Fruit fly (Drosophila melanogaster) whole organism, embryonic: ENCODE data around the gene CG31808.

Source experiments
- Ada2b ChIP-seq: fragments of 200-800 bp; sonication (Bioruptor generic); IDR thresholded peaks from 2 replicates; pipeline ENCODE4 v1.3.6; 2022; ENCODE audit warnings: missing biosample characterization, missing genetic modification characterization
- B-H1 ChIP-seq: fragments of 200-800 bp; sonication (Bioruptor generic); IDR thresholded peaks from 3 replicates; pipeline ENCODE4 v1.3.6; 2022; ENCODE audit warnings: missing biosample characterization, missing genetic modification characterization
- CG11504 ChIP-seq: fragments of 200-800 bp; sonication (Bioruptor generic); optimal IDR thresholded peaks from 3 replicates; lab custom pipeline; 2019; ENCODE audit warnings: missing biosample characterization, mild to moderate bottlenecking, missing genetic modification characterization, moderate library complexity
- CG12744 ChIP-seq: fragments of 200-800 bp; sonication (Bioruptor generic); optimal IDR thresholded peaks from 2 replicates; lab custom pipeline; 2016; ENCODE audit warnings: missing biosample characterization, missing genetic modification characterization
- CG13123 ChIP-seq: fragments of 200-800 bp; sonication (Bioruptor generic); optimal IDR thresholded peaks from 2 replicates; lab custom pipeline; 2016; ENCODE audit warnings: missing biosample characterization, missing genetic modification characterization
- CG15479 ChIP-seq: fragments of 200-800 bp; sonication (Bioruptor generic); optimal IDR thresholded peaks from 3 replicates; lab custom pipeline; 2019; ENCODE audit warnings: missing biosample characterization, mild to moderate bottlenecking, missing genetic modification characterization, moderate library complexity
- CG1603 ChIP-seq: fragments of 200-800 bp; sonication (Bioruptor generic); optimal IDR thresholded peaks from 2 replicates; lab custom pipeline; 2019; ENCODE audit warnings: missing biosample characterization, mild to moderate bottlenecking, missing genetic modification characterization, moderate library complexity
- CG16815 ChIP-seq: fragments of 200-800 bp; sonication (Bioruptor generic); optimal IDR thresholded peaks from 3 replicates; lab custom pipeline; 2017; ENCODE audit warnings: missing biosample characterization, mild to moderate bottlenecking, missing genetic modification characterization
- CG17359 ChIP-seq: fragments of 200-800 bp; sonication (Bioruptor generic); optimal IDR thresholded peaks from 3 replicates; lab custom pipeline; 2018; ENCODE audit warnings: missing biosample characterization, mild to moderate bottlenecking, missing genetic modification characterization, moderate library complexity
- CG2199 ChIP-seq: fragments of 200-800 bp; sonication (Bioruptor generic); IDR thresholded peaks from 3 replicates; pipeline ENCODE4 v1.3.6; 2022; ENCODE audit warnings: missing biosample characterization, missing genetic modification characterization
- CG30403 ChIP-seq: fragments of 200-800 bp; sonication (Bioruptor generic); optimal IDR thresholded peaks from 3 replicates; lab custom pipeline; 2016; ENCODE audit warnings: missing biosample characterization, missing genetic modification characterization
- CG30431 ChIP-seq: fragments of 200-800 bp; sonication (Bioruptor generic); optimal IDR thresholded peaks from 2 replicates; lab custom pipeline; 2017; ENCODE audit warnings: missing biosample characterization, missing genetic modification characterization
- CG3065 ChIP-seq: fragments of 200-800 bp; sonication (Bioruptor generic); optimal IDR thresholded peaks from 2 replicates; lab custom pipeline; 2016; ENCODE audit warnings: missing biosample characterization, missing genetic modification characterization
- CG3281 ChIP-seq: fragments of 200-800 bp; sonication (Bioruptor generic); optimal IDR thresholded peaks from 3 replicates; lab custom pipeline; 2017; ENCODE audit warnings: missing biosample characterization, mild to moderate bottlenecking, missing genetic modification characterization
- CG34224 ChIP-seq: fragments of 200-800 bp; sonication (Bioruptor generic); IDR thresholded peaks from 3 replicates; pipeline ENCODE4 v1.3.6; 2022; ENCODE audit warnings: missing biosample characterization, missing genetic modification characterization; ENCODE audit not compliant: partially characterized antibody
- CG3847 ChIP-seq: fragments of 200-800 bp; sonication (Bioruptor generic); IDR thresholded peaks from 2 replicates; pipeline ENCODE4 v1.3.6; 2022; ENCODE audit warnings: missing biosample characterization, missing genetic modification characterization
- CG3995 ChIP-seq: fragments of 200-800 bp; sonication (Bioruptor generic); optimal IDR thresholded peaks from 3 replicates; lab custom pipeline; 2016; ENCODE audit warnings: missing biosample characterization, missing genetic modification characterization
- CG4617 ChIP-seq: fragments of 200-800 bp; sonication (Bioruptor generic); optimal IDR thresholded peaks from 3 replicates; lab custom pipeline; 2016; ENCODE audit warnings: missing biosample characterization, missing genetic modification characterization, borderline replicate concordance
- CG5953 ChIP-seq: fragments of 200-800 bp; sonication (Bioruptor generic); IDR thresholded peaks from 2 replicates; pipeline ENCODE4 v1.3.6; 2022; ENCODE audit warnings: missing biosample characterization, missing genetic modification characterization
- CG7786 ChIP-seq: fragments of 200-800 bp; sonication (Bioruptor generic); optimal IDR thresholded peaks from 2 replicates; lab custom pipeline; 2016; ENCODE audit warnings: missing biosample characterization, missing genetic modification characterization
- CoRest ChIP-seq: fragments of 200-800 bp; sonication (Bioruptor generic); optimal IDR thresholded peaks from 3 replicates; lab custom pipeline; 2018; ENCODE audit warnings: missing biosample characterization, mild to moderate bottlenecking, missing genetic modification characterization, moderate library complexity
- Dek ChIP-seq: fragments of 200-800 bp; sonication (Bioruptor generic); optimal IDR thresholded peaks from 3 replicates; lab custom pipeline; 2019; ENCODE audit warnings: missing biosample characterization, mild to moderate bottlenecking, missing genetic modification characterization, moderate library complexity
- Dfd ChIP-seq, 2 experiments: fragments of >200 bp; optimal IDR thresholded peaks; 2 replicates each; lab custom pipeline; 2017; ENCODE audit warnings: missing biosample characterization in 2 of 2, missing genetic modification characterization in 2 of 2
- Doc3 ChIP-seq: fragments of 200-800 bp; sonication (Bioruptor generic); IDR thresholded peaks from 3 replicates; pipeline ENCODE4 v1.3.6; 2022; ENCODE audit warnings: missing biosample characterization, missing genetic modification characterization; ENCODE audit not compliant: partially characterized antibody
- Dref ChIP-seq: fragments of 200-800 bp; sonication (Bioruptor generic); IDR thresholded peaks from 2 replicates; pipeline ENCODE4 v1.3.6; 2022; ENCODE audit warnings: missing biosample characterization, missing genetic modification characterization
- Drgx ChIP-seq: fragments of 200-800 bp; sonication (Bioruptor generic); IDR thresholded peaks from 2 replicates; pipeline ENCODE4 v1.3.6; 2022; ENCODE audit warnings: missing biosample characterization, missing genetic modification characterization
- Ets65A ChIP-seq: fragments of 200-800 bp; sonication (Bioruptor generic); peaks from one replicate; lab custom pipeline; 2016; ENCODE audit warnings: missing biosample characterization, missing genetic modification characterization
- Neu2 ChIP-seq: fragments of 200-800 bp; sonication (Bioruptor generic); optimal IDR thresholded peaks from 3 replicates; lab custom pipeline; 2016; ENCODE audit warnings: missing biosample characterization, missing genetic modification characterization, borderline replicate concordance
- Nf-YB ChIP-seq: fragments of 200-800 bp; sonication (Bioruptor generic); optimal IDR thresholded peaks from 3 replicates; lab custom pipeline; 2019; ENCODE audit warnings: missing biosample characterization, mild to moderate bottlenecking, missing genetic modification characterization, moderate library complexity
- Oaz ChIP-seq: fragments of 200-800 bp; sonication (Bioruptor generic); IDR thresholded peaks from 2 replicates; pipeline ENCODE4 v1.3.6; 2022; ENCODE audit warnings: missing biosample characterization, missing genetic modification characterization
- Rx ChIP-seq: fragments of 200-800 bp; sonication (Bioruptor generic); IDR thresholded peaks from 2 replicates; pipeline ENCODE4 v1.3.6; 2022; ENCODE audit warnings: missing biosample characterization, missing genetic modification characterization
- Sin3A ChIP-seq: fragments of >200 bp; optimal IDR thresholded peaks from 2 replicates; lab custom pipeline; 2018
- ab ChIP-seq: fragments of 200-800 bp; sonication (Bioruptor generic); optimal IDR thresholded peaks from 2 replicates; lab custom pipeline; 2016; ENCODE audit warnings: missing biosample characterization, missing genetic modification characterization
- ase ChIP-seq: fragments of 200-800 bp; sonication (Bioruptor generic); IDR thresholded peaks from 3 replicates; pipeline ENCODE4 v1.3.6; 2022; ENCODE audit warnings: missing biosample characterization, missing genetic modification characterization
- bab2 ChIP-seq: fragments of 200-800 bp; sonication (Bioruptor generic); optimal IDR thresholded peaks from 2 replicates; lab custom pipeline; 2016; ENCODE audit warnings: missing biosample characterization, missing genetic modification characterization
- bsh ChIP-seq, 2 experiments: fragments of 200-800 bp; sonication (Bioruptor generic); optimal IDR thresholded peaks; 2 replicates each; lab custom pipeline; 2017 to 2018; ENCODE audit warnings: mild to moderate bottlenecking in 2 of 2, missing biosample characterization in 2 of 2, missing genetic modification characterization in 2 of 2, moderate library complexity in 1 of 2
- chn ChIP-seq: fragments of 200-800 bp; sonication (Bioruptor generic); optimal IDR thresholded peaks from 2 replicates; lab custom pipeline; 2016; ENCODE audit warnings: missing biosample characterization, missing genetic modification characterization
- crol ChIP-seq: fragments of 200-800 bp; sonication (Bioruptor generic); IDR thresholded peaks from 2 replicates; pipeline ENCODE4 v1.3.6; 2022; ENCODE audit warnings: missing biosample characterization, missing genetic modification characterization
- cwo ChIP-seq: fragments of 200-800 bp; sonication (Bioruptor generic); optimal IDR thresholded peaks from 3 replicates; lab custom pipeline; 2017; ENCODE audit warnings: missing biosample characterization, missing genetic modification characterization, mild to moderate bottlenecking, moderate library complexity, missing genetic modification reagents
- dysf ChIP-seq: fragments of 200-800 bp; sonication (Bioruptor generic); IDR thresholded peaks from 3 replicates; pipeline ENCODE4 v1.3.6; 2022; ENCODE audit warnings: missing biosample characterization, missing genetic modification characterization
- fd102C ChIP-seq: fragments of 200-800 bp; sonication (Bioruptor generic); optimal IDR thresholded peaks from 2 replicates; lab custom pipeline; 2018; ENCODE audit warnings: missing biosample characterization, mild to moderate bottlenecking, missing genetic modification characterization, moderate library complexity
- gcm ChIP-seq: fragments of 200-800 bp; sonication (Bioruptor generic); optimal IDR thresholded peaks from 2 replicates; lab custom pipeline; 2019; ENCODE audit warnings: missing biosample characterization, mild to moderate bottlenecking, missing genetic modification characterization, moderate library complexity
- gfzf ChIP-seq: fragments of 200-800 bp; sonication (Bioruptor generic); optimal IDR thresholded peaks from 2 replicates; lab custom pipeline; 2016; ENCODE audit warnings: missing biosample characterization, mild to moderate bottlenecking, missing genetic modification characterization, moderate library complexity
- h ChIP-seq: fragments of >200 bp; optimal IDR thresholded peaks from 2 replicates; lab custom pipeline; 2017
- oc ChIP-seq: fragments of 200-800 bp; sonication (Bioruptor generic); optimal IDR thresholded peaks from 2 replicates; lab custom pipeline; 2018; ENCODE audit warnings: missing biosample characterization, mild to moderate bottlenecking, missing genetic modification characterization, moderate library complexity
- run ChIP-seq: fragments of 200-800 bp; sonication (Bioruptor generic); optimal IDR thresholded peaks from 3 replicates; lab custom pipeline; 2018; ENCODE audit warnings: missing biosample characterization, mild to moderate bottlenecking, missing genetic modification characterization
- sens ChIP-seq: fragments of 200-800 bp; sonication (Bioruptor generic); peaks from one replicate; lab custom pipeline; 2016; ENCODE audit warnings: missing biosample characterization, missing genetic modification characterization
- sisA ChIP-seq: fragments of 200-800 bp; sonication (Bioruptor generic); IDR thresholded peaks from 2 replicates; pipeline ENCODE4 v1.3.6; 2022; ENCODE audit warnings: missing biosample characterization, missing genetic modification characterization
- tgo ChIP-seq: fragments of 200-800 bp; sonication (Bioruptor generic); IDR thresholded peaks from 3 replicates; pipeline ENCODE4 v1.3.6; 2022; ENCODE audit warnings: missing biosample characterization, missing genetic modification characterization
- tx ChIP-seq: fragments of 200-800 bp; sonication (Bioruptor generic); optimal IDR thresholded peaks from 2 replicates; lab custom pipeline; 2016; ENCODE audit warnings: missing biosample characterization, missing genetic modification characterization
- vnd ChIP-seq: fragments of 200-800 bp; sonication (Bioruptor generic); IDR thresholded peaks from 3 replicates; pipeline ENCODE4 v1.3.6; 2022; ENCODE audit warnings: missing biosample characterization, missing genetic modification characterization; ENCODE audit not compliant: partially characterized antibody

Gene CG31808

DNA sequence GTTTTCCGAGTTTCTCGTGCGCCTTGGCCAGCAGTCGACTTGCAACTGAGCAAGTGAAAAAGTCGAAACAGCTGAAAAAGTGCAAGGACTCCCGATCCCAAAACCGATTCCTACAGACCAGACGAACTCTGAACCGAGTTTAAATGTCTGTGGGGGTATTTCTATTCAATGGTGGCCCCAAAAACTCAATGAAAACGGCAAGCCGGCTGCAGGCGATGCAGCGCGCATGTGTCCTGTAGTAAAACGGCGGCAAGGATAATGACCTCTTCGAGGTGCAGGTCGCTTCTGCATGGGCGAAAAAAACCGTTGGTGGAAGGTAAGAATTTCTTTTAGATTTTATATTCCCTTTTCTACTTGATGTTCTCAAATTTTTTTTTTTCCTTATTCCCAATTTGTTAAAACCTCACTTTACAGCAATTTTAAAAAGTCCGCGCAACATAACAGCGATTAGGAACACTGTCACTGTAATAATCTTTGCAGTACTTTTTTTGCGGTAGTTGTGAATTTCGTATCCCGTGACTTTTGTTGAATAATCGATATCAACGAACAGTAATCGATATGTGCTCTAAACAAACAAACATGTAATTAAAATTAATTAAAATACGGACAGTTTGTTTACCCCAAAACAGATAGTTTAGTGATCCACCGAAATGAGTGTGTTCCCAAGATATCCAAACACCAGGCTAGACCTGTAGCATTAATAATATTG is 39.2 kb downstream of the CG31808 start, which contains the start of the genes Trpgamma and her (continued):
- TF ChIP-seq ase (GFP tag; lab: Robert Waterston, UW) (no peak), tgo (GFP tag; lab: Robert Waterston, UW) (no peak), Nf-YB (GFP tag; lab: Kevin White, UChicago) (no peak), CG30431 (no peak), cwo (GFP tag; lab: Kevin White, UChicago) (no peak), gfzf (GFP tag; lab: Kevin White, UChicago) (peak; percentile 38), CoRest (peak; percentile 22), gcm (GFP tag; lab: Kevin White, UChicago) (no peak), CG12744 (GFP tag; lab: Kevin White, UChicago) (no peak), Sin3A (no peak), CG15479 (GFP tag; lab: Kevin White, UChicago) (no peak), Rx (GFP tag; lab: Robert Waterston, UW) (no peak), fd102C (GFP tag; lab: Kevin White, UChicago) (no peak), CG3065 (GFP tag; lab: Kevin White, UChicago) (no peak), crol (no peak), CG7786 (GFP tag; lab: Kevin White, UChicago) (no peak), CG1603 (tag; lab: Kevin White, UChicago) (peak; percentile 78), run (no peak), B-H1 (GFP tag; lab: Robert Waterston, UW) (no peak), CG5953 (GFP tag; lab: Robert Waterston, UW) (no peak), Dek (tag; lab: Kevin White, UChicago) (no peak), CG30403 (GFP tag; lab: Kevin White, UChicago) (peak; percentile 0), vnd (peak; percentile 86), CG13123 (GFP tag; lab: Kevin White, UChicago) (no peak), Doc3 (peak; percentile 87), CG11504 (no peak), Oaz (GFP tag; lab: Robert Waterston, UW) (no peak), Neu2 (GFP tag; lab: Kevin White, UChicago) (no peak), CG17359 (tag; lab: Kevin White, UChicago) (no peak), CG4617 (GFP tag; lab: Kevin White, UChicago) (peak; percentile 43)

DNA sequence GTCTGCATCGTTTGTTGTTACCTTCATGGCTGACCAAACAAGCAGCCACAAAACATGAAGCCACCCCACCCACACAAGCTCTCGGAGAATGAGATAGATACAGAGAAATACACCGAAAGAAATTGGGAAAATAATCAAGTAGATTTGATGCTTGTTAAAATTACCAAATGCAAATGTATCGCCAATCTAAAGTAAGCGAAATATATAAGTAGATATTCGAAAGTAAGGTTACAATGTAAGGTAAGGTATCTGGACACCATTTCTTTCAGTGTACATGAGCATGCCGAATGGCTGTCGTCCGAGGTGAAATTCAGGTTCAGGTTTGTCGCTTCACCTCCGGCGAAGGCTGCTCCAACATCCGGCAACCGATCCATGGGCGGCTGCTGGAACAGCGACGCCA is 43.7 kb downstream of the CG31808 start:
- TF ChIP-seq sens (GFP tag; lab: Kevin White, UChicago) (peak; percentile 73), Ada2b (GFP tag; lab: Robert Waterston, UW) (0 out of 2 replicates have a peak, but pooled peaks have one; percentile 7), dysf (GFP tag; lab: Robert Waterston, UW) (0 out of 3 replicates have a peak, but pooled peaks have one; percentile 14), tx (GFP tag; lab: Kevin White, UChicago) (no peak), Drgx (peak; percentile 52)

DNA sequence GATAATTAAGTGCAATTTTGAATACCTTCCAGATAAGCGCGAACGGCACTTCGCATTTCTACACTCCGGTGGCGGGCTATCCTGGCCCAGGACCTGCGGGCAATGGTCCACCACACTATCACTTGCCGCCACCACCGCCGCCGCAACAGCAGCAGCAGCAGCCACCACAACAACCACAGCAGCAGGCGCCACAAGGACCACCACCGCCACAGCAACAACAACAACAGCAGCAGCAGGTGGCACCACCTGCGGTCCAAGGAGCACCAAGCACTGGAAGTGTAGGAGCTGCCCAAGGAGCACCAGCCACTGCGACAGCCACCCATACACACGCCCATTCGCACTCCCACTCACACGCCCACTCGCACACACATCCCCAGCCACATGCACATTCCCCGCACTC is 58.5 kb downstream of the CG31808 start:
- TF ChIP-seq CG3281 (GFP tag; lab: Kevin White, UChicago) (no peak), sisA (GFP tag; lab: Robert Waterston, UW) (no peak), oc (tag; lab: Kevin White, UChicago) (no peak), CG16815 (GFP tag; lab: Kevin White, UChicago) (no peak), ab (GFP tag; lab: Kevin White, UChicago) (no peak), Dref (GFP tag; lab: Robert Waterston, UW) (no peak), bab2 (no peak), Ets65A (GFP tag; lab: Kevin White, UChicago) (peak; percentile 88), chn (GFP tag; lab: Kevin White, UChicago) (no peak), bsh (GFP tag; optimal IDR thresholded peaks at IDR 0.05; lab: Kevin White, UChicago) (no peak), h (lab: Kevin White, UChicago) (no peak), Dfd (GFP tag; optimal IDR thresholded peaks at IDR 0.05; lab: Kevin White, UChicago) (peak in 1 of 2 experiments; percentile 88), CG34224 (GFP tag; lab: Robert Waterston, UW) (no peak), CG3847 (GFP tag; lab: Robert Waterston, UW) (no peak), CG3995 (GFP tag; lab: Kevin White, UChicago) (no peak), CG2199 (0 out of 3 replicates have a peak, but pooled peaks have one; percentile 8)
